Worm (Caenorhabditis elegans): ENCODE measurements around the gene srbc-13.
A peak's percentile ranks its signal among the peaks of the same experiment; 100 is the strongest.
"Not testable (repeated sequence)": the region's sequence is repeated elsewhere in the genome, so short reads cannot be mapped to it uniquely, and the experiment has no call there.

The srbc-13 gene

DNA sequence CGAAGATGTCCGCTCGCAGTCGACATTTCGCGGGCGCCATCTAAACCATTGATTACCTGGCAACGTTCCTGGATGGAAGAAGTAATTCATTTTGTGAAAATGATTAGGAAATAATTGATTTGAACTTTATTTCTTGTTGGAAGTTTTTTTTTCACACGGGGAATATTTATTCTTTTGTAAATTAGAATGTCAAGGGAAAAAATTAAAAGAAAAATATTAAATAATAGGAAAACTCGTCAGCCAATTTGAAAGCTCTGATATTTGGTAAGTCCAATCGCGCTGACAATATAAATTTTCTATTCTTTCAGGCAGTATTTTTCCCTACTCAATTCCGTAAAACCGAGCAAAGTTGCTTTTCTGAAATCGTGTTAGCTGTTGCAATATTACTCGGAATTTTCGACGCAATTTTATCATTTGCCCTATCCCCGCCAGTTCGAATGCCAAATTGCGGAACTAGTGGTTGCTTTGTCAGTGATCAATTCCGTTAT lies 8.6 kb upstream of the srbc-13 start, which contains the start of the genes K09C6.7 and K09C6.10:
K09C6.7 (minus strand) TSS at position 101 of the 488 bp plus-strand sequence.
K09C6.10 (plus strand) TSS at position 438 of the 488 bp plus-strand sequence.
- not testable (repeated sequence) for TF ChIP-seq daf-12 (tag; optimal IDR thresholded peaks at IDR 0.05); nhr-76 (tag; optimal IDR thresholded peaks at IDR 0.05); Y105C5A.15 (GFP tag; IDR thresholded peaks at IDR 0.05)

DNA sequence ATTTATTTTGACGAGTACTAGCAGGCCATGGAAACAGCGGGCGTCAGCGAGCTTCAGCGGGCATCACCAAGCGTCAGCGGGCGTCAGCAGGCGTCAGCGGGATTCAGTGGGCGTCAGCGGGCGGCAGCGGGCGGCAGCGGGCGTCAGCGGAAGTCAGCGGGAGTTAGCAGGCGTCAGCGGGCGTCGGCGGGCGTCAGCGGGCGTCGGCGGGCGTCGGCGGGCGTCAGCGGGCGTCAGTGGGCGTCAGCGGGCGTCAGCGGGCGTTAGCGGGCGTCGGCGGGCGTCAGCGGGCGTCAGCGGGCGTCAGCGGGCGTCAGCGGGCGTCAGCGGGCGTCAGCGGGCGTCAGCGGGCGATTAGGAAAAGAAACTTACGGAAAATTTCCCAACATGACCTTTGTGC lies 5.0 kb upstream of the srbc-13 start:
- TF ChIP-seq pha-4 (GFP tag; IDR thresholded peaks at IDR 0.05) (peak; percentile 83; the same call in 1 of the 2 replicates), pha-4 (tag; optimal IDR thresholded peaks at IDR 0.05) (no peak), spr-3 (GFP tag; optimal IDR thresholded peaks at IDR 0.05) (no peak), egl-43 (GFP tag; IDR thresholded peaks at IDR 0.05) (peak; percentile 62; the same call in 1 of the 2 replicates), set-16 (GFP tag; IDR thresholded peaks at IDR 0.05) (peak; percentile 99), ZK546.5 (tag; optimal IDR thresholded peaks at IDR 0.05) (no peak)

DNA sequence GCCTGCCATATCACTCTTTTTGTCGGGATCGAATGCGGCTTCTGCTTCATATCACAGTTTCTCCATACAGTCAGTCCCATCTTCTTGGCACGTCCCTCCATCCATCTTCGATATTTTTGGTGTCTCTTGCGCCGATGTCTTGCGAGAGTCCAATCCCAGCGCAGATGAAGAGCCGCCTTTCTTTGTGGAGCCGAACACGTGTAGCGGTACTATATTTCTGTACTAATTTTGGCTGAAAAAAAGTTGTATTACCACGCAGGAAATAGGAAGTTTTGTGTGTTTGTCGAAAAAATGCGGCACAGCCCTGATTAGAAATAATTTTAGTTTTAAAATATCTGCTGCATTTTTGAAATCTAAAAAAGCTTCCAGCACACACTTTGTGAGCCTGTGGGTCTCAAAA lies 4.5 kb upstream of the srbc-13 start, which contains the start of gene K09C6.8:
K09C6.8 (minus strand) TSS at position 101 of the 400 bp plus-strand sequence.
- not testable (repeated sequence) for TF ChIP-seq hif-1 (tag; optimal IDR thresholded peaks at IDR 0.05); lin-1 (GFP tag; IDR thresholded peaks at IDR 0.05); ZK337.2 (GFP tag; IDR thresholded peaks at IDR 0.05)

DNA sequence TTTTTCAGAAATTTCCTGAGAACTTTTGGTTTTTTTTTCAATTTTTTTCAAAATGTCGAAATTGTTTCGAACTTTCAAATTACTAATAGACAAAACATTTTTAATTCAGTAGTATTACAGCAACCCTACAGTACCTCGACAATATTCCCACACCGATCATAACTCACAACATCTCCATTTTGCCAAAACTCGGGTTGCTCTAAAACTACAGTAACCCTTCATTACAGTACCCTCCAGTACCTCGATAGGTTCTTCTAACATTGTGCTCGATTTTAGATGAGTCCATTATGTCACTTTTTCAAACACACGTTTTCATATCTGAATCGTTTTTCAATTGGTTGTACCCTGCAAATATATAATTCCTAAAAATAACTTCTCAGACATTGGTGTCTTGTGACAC lies 1.4 kb downstream of the srbc-13 start:
- TF ChIP-seq fos-1 (tag; optimal IDR thresholded peaks at IDR 0.05) = no peak
- no peak for TF ChIP-seq php-3 (GFP tag; IDR thresholded peaks at IDR 0.05)
- no peak for TF ChIP-seq rbr-2 (tag; optimal IDR thresholded peaks at IDR 0.05)
- no peak for TF ChIP-seq lin-38 (GFP tag; IDR thresholded peaks at IDR 0.05)
- TF ChIP-seq sdz-12 (GFP tag; optimal IDR thresholded peaks at IDR 0.05) = no peak
- TF ChIP-seq nhr-41 (GFP tag; IDR thresholded peaks at IDR 0.05) = no peak

DNA sequence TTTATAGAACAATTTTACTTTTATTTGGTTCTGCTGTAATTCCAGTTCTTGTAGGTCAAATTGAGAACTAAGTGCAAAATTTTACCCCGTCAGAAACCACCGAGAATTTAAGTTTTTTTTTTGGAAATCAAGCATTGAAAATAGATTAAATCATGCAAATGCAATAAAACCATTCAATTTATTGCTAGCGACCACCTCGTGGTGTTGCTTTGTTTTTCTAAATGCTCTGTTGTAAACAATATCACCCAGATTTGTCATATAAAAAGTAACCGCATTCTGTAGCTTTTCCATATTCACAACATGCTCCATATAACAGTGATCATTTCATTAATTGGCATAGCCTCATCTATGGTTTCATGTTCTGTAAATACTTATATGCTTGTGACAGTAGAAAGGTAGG lies 1.9 kb downstream of the srbc-13 start, which contains the start of gene srbc-12:
srbc-12 (plus strand) TSS at position 301 of the 400 bp plus-strand sequence.
- TF ChIP-seq nhr-77 (tag; optimal IDR thresholded peaks at IDR 0.05) (no peak), cey-2 (tag; optimal IDR thresholded peaks at IDR 0.05; ENCODE audit: borderline replicate concordance, insufficient read depth) (no peak), mxl-3 (GFP tag; optimal IDR thresholded peaks at IDR 0.05) (no peak), egl-43 (GFP tag; IDR thresholded peaks at IDR 0.05) (no peak), mep-1 (tag; optimal IDR thresholded peaks at IDR 0.05) (no peak), F49E8.2 (tag; optimal IDR thresholded peaks at IDR 0.05; ENCODE audit: borderline replicate concordance) (no peak), ceh-44 (GFP tag; IDR thresholded peaks at IDR 0.05) (no peak), arid-1 (GFP tag; conservative IDR thresholded peaks at IDR 0.05) (no peak), gei-8 (GFP tag; optimal IDR thresholded peaks at IDR 0.05) (no peak), unc-39 (tag; optimal IDR thresholded peaks at IDR 0.05) (no peak), dve-1 (tag; optimal IDR thresholded peaks at IDR 0.05; ENCODE audit: insufficient read depth) (no peak), pqm-1 (tag; optimal IDR thresholded peaks at IDR 0.05) (no peak), ceh-20 (GFP tag; IDR thresholded peaks at IDR 0.05) (no peak), php-3 (GFP tag; IDR thresholded peaks at IDR 0.05) (no peak), nhr-28 (tag; optimal IDR thresholded peaks at IDR 0.05) (no peak), ceh-32 (tag; optimal IDR thresholded peaks at IDR 0.05; ENCODE audit: poor library complexity) (no peak), madf-9 (GFP tag; conservative IDR thresholded peaks at IDR 0.05) (no peak), lim-7 (GFP tag; IDR thresholded peaks at IDR 0.05) (no peak)
